Worm (Caenorhabditis elegans): ENCODE measurements around the gene nduv-3.

nduv-3 gene

DNA sequence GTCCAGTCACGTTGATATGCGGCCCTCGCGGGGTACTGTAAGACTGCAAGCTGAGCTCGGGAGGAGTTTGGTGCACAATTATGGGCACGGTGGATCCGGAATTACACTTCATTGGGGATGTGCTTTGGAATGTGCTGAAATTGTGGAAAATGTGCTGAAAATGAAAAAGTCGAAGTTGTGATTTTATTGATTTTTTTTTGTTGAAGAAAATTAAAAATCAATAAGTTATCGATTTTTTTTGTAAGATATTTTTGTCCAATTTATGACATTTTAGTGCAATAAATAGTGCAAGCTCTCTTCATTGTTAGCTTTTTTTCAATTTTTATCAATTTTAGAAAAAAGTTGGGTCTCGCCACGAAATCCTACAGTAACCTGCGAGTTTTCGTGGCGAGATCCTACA lies 24.3 kb upstream of the nduv-3 start:
- TF ChIP-seq ceh-39 (tag; optimal IDR thresholded peaks at IDR 0.05) (no peak), lin-32 (GFP tag; optimal IDR thresholded peaks at IDR 0.05) (no peak), nhr-2 (tag; optimal IDR thresholded peaks at IDR 0.05) (no peak), elt-3 (tag; optimal IDR thresholded peaks at IDR 0.05) (no peak), mep-1 (tag; optimal IDR thresholded peaks at IDR 0.05) (no peak)

DNA sequence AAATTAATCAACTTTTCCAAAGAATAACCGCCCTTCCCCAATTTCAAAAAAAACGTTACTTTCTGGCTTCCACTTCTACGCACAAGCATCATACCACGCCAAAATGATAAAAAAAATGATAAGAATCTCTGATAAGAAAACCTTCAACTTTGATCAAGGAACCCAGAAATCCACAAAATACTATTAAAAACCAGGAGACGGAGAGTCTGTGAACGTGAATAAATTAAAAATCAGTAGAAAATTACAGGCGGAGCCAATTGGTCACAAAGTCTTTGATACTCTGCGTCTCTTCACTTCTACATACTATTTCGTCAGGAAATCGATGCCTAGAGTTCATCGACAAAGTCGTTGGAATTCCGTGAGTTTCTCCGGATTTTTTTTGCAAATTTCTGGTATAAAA lies 22.5 kb upstream of the nduv-3 start, which contains the start of gene smf-3:
smf-3 (plus strand) TSS at position 259 of the 400 bp plus-strand sequence.
- TF ChIP-seq elt-1 (tag; optimal IDR thresholded peaks at IDR 0.05; ENCODE audit: borderline replicate concordance, insufficient read depth) (no peak), nhr-28 (tag; optimal IDR thresholded peaks at IDR 0.05) (no peak), unc-62 (GFP tag; optimal IDR thresholded peaks at IDR 0.05) (no peak), sem-2 (GFP tag; optimal IDR thresholded peaks at IDR 0.05) (no peak), lsy-2 (tag; optimal IDR thresholded peaks at IDR 0.05) (no peak), mab-5 (tag; optimal IDR thresholded peaks at IDR 0.05) (no peak), nhr-76 (tag; optimal IDR thresholded peaks at IDR 0.05) (no peak), snpc-4 (tag; optimal IDR thresholded peaks at IDR 0.05) (no peak), blmp-1 (tag; optimal IDR thresholded peaks at IDR 0.05) (no peak), ceh-43 (GFP tag; optimal IDR thresholded peaks at IDR 0.05) (no peak), tbx-8 (GFP tag; optimal IDR thresholded peaks at IDR 0.05) (no peak), lin-13 (tag; optimal IDR thresholded peaks at IDR 0.05) (no peak), nhr-12 (tag; optimal IDR thresholded peaks at IDR 0.05) (no peak)

DNA sequence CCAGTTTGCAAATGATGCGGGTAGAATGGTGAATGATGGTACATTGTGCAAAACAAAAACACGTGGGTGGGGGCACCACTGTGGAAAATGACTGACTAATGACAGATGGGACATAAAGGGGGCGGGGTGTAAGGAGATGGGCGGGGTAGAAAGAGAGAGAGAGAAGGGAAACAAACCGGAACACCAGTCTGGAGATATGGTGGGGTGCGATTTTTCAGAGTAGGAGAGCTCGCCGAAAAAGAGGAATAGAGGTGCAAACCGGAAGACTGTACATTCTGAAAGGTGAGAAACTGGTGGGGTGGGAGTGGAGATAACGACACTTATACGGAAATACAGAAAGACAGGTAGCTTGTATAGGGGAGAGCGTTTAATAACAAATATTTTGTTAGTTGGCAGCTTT lies 12.9 kb upstream of the nduv-3 start, which contains the start of gene ngn-1:
ngn-1 (minus strand) TSS at position 101 of the 400 bp plus-strand sequence.
- no peak for TF ChIP-seq mab-5 (tag; optimal IDR thresholded peaks at IDR 0.05)
- TF ChIP-seq mls-2 (tag; optimal IDR thresholded peaks at IDR 0.05): no peak
- no peak for TF ChIP-seq zip-8 (tag; optimal IDR thresholded peaks at IDR 0.05)
- no peak for TF ChIP-seq elt-3 (tag; optimal IDR thresholded peaks at IDR 0.05)
- TF ChIP-seq nhr-76 (tag; optimal IDR thresholded peaks at IDR 0.05): no peak
- TF ChIP-seq ces-1 (GFP tag; optimal IDR thresholded peaks at IDR 0.05): no peak
- no peak for TF ChIP-seq unc-120 (tag; optimal IDR thresholded peaks at IDR 0.05; ENCODE audit: poor library complexity, severe bottlenecking)
- TF ChIP-seq ceh-39 (tag; optimal IDR thresholded peaks at IDR 0.05): no peak
- TF ChIP-seq pha-4 (tag; optimal IDR thresholded peaks at IDR 0.05): no peak
- no peak for TF ChIP-seq ceh-83 (GFP tag; optimal IDR thresholded peaks at IDR 0.05)
- no peak for TF ChIP-seq snpc-4 (tag; optimal IDR thresholded peaks at IDR 0.05)
- no peak for TF ChIP-seq ham-2 (GFP tag; optimal IDR thresholded peaks at IDR 0.05)
- TF ChIP-seq elt-1 (tag; optimal IDR thresholded peaks at IDR 0.05; ENCODE audit: borderline replicate concordance, insufficient read depth): no peak
- TF ChIP-seq nhr-12 (tag; optimal IDR thresholded peaks at IDR 0.05): no peak
- TF ChIP-seq drap-1 (GFP tag; optimal IDR thresholded peaks at IDR 0.05): no peak
- TF ChIP-seq ztf-11 (tag; optimal IDR thresholded peaks at IDR 0.05): no peak
- no peak for TF ChIP-seq nhr-2 (tag; optimal IDR thresholded peaks at IDR 0.05)

DNA sequence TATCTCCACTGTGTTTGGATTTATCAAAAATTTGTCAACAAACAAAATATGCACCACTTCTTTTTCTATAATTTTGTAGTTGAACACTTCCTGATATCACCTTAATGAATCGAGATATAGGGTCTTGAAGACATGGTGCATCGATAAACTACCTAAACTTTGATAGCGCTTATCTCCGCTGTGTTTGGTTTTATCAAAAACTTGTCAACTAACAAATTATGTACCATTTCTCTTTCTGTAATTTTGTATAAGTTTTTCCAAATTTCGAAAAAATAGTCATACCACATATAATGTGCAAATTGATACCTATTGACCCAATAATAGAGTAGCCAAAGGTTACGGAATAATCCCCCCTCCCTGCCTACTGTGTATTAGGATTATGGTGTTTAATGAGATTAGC lies 11.0 kb upstream of the nduv-3 start:
- TF ChIP-seq sptf-1 (tag; optimal IDR thresholded peaks at IDR 0.05): no peak
- TF ChIP-seq nhr-2 (tag; optimal IDR thresholded peaks at IDR 0.05): peak; percentile 30
- no peak for TF ChIP-seq ces-1 (GFP tag; optimal IDR thresholded peaks at IDR 0.05)
- no peak for TF ChIP-seq pha-4 (tag; optimal IDR thresholded peaks at IDR 0.05)

DNA sequence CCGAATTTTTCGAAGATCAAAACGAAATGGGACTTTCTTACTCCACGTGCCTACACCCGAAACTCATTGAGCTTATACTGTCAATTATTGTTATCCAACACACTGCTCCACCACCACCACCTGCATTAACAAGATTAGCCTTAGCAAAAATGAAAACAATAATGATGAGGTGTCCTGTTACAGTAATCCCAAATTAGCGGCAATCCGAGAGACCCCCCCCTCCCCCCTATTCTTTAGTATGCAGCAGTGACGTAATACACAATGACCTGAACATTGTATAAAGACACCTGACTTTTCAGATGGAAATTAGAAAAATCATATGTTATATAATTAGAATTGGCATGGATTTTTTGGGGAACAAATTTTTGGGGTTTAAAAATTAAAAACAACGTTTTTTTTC lies 6.1 kb upstream of the nduv-3 start:
- TF ChIP-seq flh-1 (GFP tag; optimal IDR thresholded peaks at IDR 0.05) (no peak), ceh-39 (tag; optimal IDR thresholded peaks at IDR 0.05) (no peak), lsy-2 (tag; optimal IDR thresholded peaks at IDR 0.05) (peak; percentile 60), nhr-2 (tag; optimal IDR thresholded peaks at IDR 0.05) (peak; percentile 53), zip-8 (tag; optimal IDR thresholded peaks at IDR 0.05) (peak; percentile 34)

DNA sequence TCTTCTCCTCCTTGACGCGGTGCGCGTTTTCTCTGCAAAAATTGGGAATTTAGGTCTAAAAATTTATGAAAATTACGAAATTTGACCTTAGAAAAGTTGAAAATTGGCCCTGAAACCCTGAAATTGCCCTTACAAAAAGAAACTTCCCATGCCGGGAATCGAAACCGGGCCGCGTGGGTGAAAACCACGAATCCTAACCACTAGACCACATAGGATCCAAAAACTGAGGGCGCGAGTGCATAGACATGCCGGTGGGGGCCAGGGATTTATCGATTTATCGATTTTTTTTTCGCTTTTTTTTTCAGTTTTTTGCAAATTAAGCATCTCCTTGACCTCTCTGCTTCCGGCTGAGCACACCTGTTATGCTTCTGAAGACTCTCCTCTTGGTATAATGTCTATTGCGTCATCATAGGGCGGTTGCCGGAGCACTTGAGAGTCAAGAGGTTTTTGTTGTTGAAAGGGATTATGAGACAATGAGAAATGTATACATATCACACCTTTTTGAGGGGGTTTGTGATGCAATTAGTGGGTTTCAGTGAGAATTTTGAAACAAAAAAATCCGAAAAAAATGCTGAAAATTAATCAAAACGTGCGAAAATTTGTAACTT lies 1.3 kb upstream of the nduv-3 start:
- TF ChIP-seq elt-3 (tag; optimal IDR thresholded peaks at IDR 0.05) (no peak), ham-2 (GFP tag; optimal IDR thresholded peaks at IDR 0.05) (peak; percentile 35), ces-1 (GFP tag; optimal IDR thresholded peaks at IDR 0.05) (no peak), nhr-76 (tag; optimal IDR thresholded peaks at IDR 0.05) (no peak), mab-5 (tag; optimal IDR thresholded peaks at IDR 0.05) (no peak), bed-3 (GFP tag; optimal IDR thresholded peaks at IDR 0.05) (peak; percentile 50), sptf-1 (tag; optimal IDR thresholded peaks at IDR 0.05) (peak; percentile 83), mls-2 (tag; optimal IDR thresholded peaks at IDR 0.05) (peak; percentile 59), unc-120 (tag; optimal IDR thresholded peaks at IDR 0.05; ENCODE audit: poor library complexity, severe bottlenecking) (peak; percentile 49), blmp-1 (tag; optimal IDR thresholded peaks at IDR 0.05) (no peak), nhr-2 (tag; optimal IDR thresholded peaks at IDR 0.05) (peak; percentile 90), ceh-43 (GFP tag; optimal IDR thresholded peaks at IDR 0.05) (no peak), cnd-1 (tag; optimal IDR thresholded peaks at IDR 0.05) (peak; percentile 11), drap-1 (GFP tag; optimal IDR thresholded peaks at IDR 0.05) (peak; percentile 25), lin-32 (GFP tag; optimal IDR thresholded peaks at IDR 0.05) (peak; percentile 19), ztf-11 (tag; optimal IDR thresholded peaks at IDR 0.05) (no peak), flh-1 (GFP tag; optimal IDR thresholded peaks at IDR 0.05) (peak; percentile 13), zip-8 (tag; optimal IDR thresholded peaks at IDR 0.05) (peak; percentile 90), hlh-1 (tag; optimal IDR thresholded peaks at IDR 0.05) (no peak), ceh-83 (GFP tag; optimal IDR thresholded peaks at IDR 0.05) (peak; percentile 72), nhr-12 (tag; optimal IDR thresholded peaks at IDR 0.05) (no peak), M03D4.4 (tag; optimal IDR thresholded peaks at IDR 0.05) (peak; percentile 52), sem-2 (GFP tag; optimal IDR thresholded peaks at IDR 0.05) (peak; percentile 58), tbx-8 (GFP tag; optimal IDR thresholded peaks at IDR 0.05) (peak; percentile 7)
